Worm (Caenorhabditis elegans) whole organism, L3 larva: ENCODE data around the gene odr-10.
"Not testable (repeated sequence)": the region's sequence is repeated elsewhere in the genome, so short reads cannot be mapped to it uniquely, and the experiment has no call there.

Source experiments
- R02D3.7 ChIP-seq: fragments of 150-350 bp; optimal IDR thresholded peaks from 2 replicates; lab custom pipeline; 2014; ENCODE audit warnings: missing biosample characterization, missing genetic modification characterization
- ZK546.5 ChIP-seq: sonication (generic microtip); optimal IDR thresholded peaks from 2 replicates; lab custom pipeline; 2017; ENCODE audit warnings: missing biosample characterization, missing genetic modification characterization
- ama-1 ChIP-seq: fragments of 150-350 bp; optimal IDR thresholded peaks from 2 replicates; lab custom pipeline; 2018
- ceh-28 ChIP-seq: fragments of 150-350 bp; optimal IDR thresholded peaks from 2 replicates; lab custom pipeline; 2014; ENCODE audit warnings: missing biosample characterization, missing genetic modification reagents, missing genetic modification characterization
- ceh-82 ChIP-seq: fragments of 150-350 bp; optimal IDR thresholded peaks from 2 replicates; lab custom pipeline; 2014; ENCODE audit warnings: missing biosample characterization, missing genetic modification characterization
- ceh-9 ChIP-seq: sonication (generic microtip); optimal IDR thresholded peaks from 2 replicates; lab custom pipeline; 2018; ENCODE audit warnings: missing biosample characterization, missing genetic modification characterization
- daf-12 ChIP-seq: fragments of 150-350 bp; optimal IDR thresholded peaks from 2 replicates; lab custom pipeline; 2014; ENCODE audit warnings: missing biosample characterization, missing genetic modification reagents, missing genetic modification characterization
- egl-27 ChIP-seq: sonication (generic microtip); optimal IDR thresholded peaks from 4 replicates; lab custom pipeline; 2017; ENCODE audit warnings: missing biosample characterization, missing genetic modification reagents, missing genetic modification characterization
- elt-2 ChIP-seq: sonication (generic microtip); optimal IDR thresholded peaks from 2 replicates; lab custom pipeline; 2016; ENCODE audit warnings: missing genetic modification reagents, mild to moderate bottlenecking, missing genetic modification characterization, missing compliant biosample characterization
- eor-1 ChIP-seq, 2 experiments: fragments of 150-350 bp; optimal IDR thresholded peaks; 2 replicates each; lab custom pipeline; 2014 to 2018; ENCODE audit warnings: missing biosample characterization in 2 of 2, missing genetic modification characterization in 2 of 2
- fkh-2 ChIP-seq: fragments of 150-350 bp; optimal IDR thresholded peaks from 2 replicates; lab custom pipeline; 2014; ENCODE audit warnings: missing biosample characterization, missing genetic modification reagents, missing genetic modification characterization
- jun-1 ChIP-seq: fragments of 150-350 bp; optimal IDR thresholded peaks from 2 replicates; lab custom pipeline; 2014; ENCODE audit warnings: missing biosample characterization, missing genetic modification reagents, missing genetic modification characterization
- lin-15B ChIP-seq: fragments of 150-350 bp; optimal IDR thresholded peaks from 2 replicates; lab custom pipeline; 2014; ENCODE audit warnings: missing biosample characterization, missing genetic modification characterization
- lsy-12 ChIP-seq: sonication (generic microtip); optimal IDR thresholded peaks from 2 replicates; lab custom pipeline; 2016; ENCODE audit warnings: mild to moderate bottlenecking, missing genetic modification characterization, missing compliant biosample characterization
- mdl-1 ChIP-seq: fragments of 150-350 bp; optimal IDR thresholded peaks from 2 replicates; lab custom pipeline; 2014; ENCODE audit warnings: missing biosample characterization, missing genetic modification characterization
- mml-1 ChIP-seq: fragments of 150-350 bp; sonication (generic microtip); optimal IDR thresholded peaks from 3 replicates; lab custom pipeline; 2014; ENCODE audit warnings: missing biosample characterization, missing genetic modification characterization
- nfya-1 ChIP-seq: sonication (generic microtip); optimal IDR thresholded peaks from 2 replicates; lab custom pipeline; 2017; ENCODE audit warnings: missing genetic modification characterization, mild to moderate bottlenecking, missing compliant biosample characterization, antibody characterized with exemption, moderate library complexity; ENCODE audit not compliant: insufficient read depth
- nhr-11 ChIP-seq: fragments of 150-350 bp; optimal IDR thresholded peaks from 2 replicates; lab custom pipeline; 2014; ENCODE audit warnings: missing biosample characterization, missing genetic modification characterization
- nhr-23 ChIP-seq: fragments of 150-350 bp; optimal IDR thresholded peaks from 2 replicates; lab custom pipeline; 2014; ENCODE audit warnings: missing biosample characterization, missing genetic modification reagents, missing genetic modification characterization
- nhr-28 ChIP-seq: fragments of 150-350 bp; optimal IDR thresholded peaks from 2 replicates; lab custom pipeline; 2014; ENCODE audit warnings: missing biosample characterization, missing genetic modification characterization
- nhr-43 ChIP-seq: sonication (generic microtip); optimal IDR thresholded peaks from 2 replicates; lab custom pipeline; 2016; ENCODE audit warnings: mild to moderate bottlenecking, missing genetic modification characterization, missing compliant biosample characterization; ENCODE audit not compliant: poor library complexity, severe bottlenecking
- nhr-67 ChIP-seq: fragments of 150-350 bp; optimal IDR thresholded peaks from 2 replicates; lab custom pipeline; 2014; ENCODE audit warnings: missing biosample characterization, missing genetic modification characterization
- pha-4 ChIP-seq: fragments of 150-350 bp; optimal IDR thresholded peaks from 2 replicates; lab custom pipeline; 2014; ENCODE audit warnings: missing biosample characterization, missing genetic modification reagents, missing genetic modification characterization
- pqm-1 ChIP-seq: fragments of 150-350 bp; optimal IDR thresholded peaks from 2 replicates; lab custom pipeline; 2017; ENCODE audit warnings: missing biosample characterization, missing genetic modification characterization, inconsistent platforms
- skn-1 ChIP-seq: fragments of 150-350 bp; optimal IDR thresholded peaks from 2 replicates; lab custom pipeline; 2014; ENCODE audit warnings: missing biosample characterization, missing genetic modification characterization
- snpc-4 ChIP-seq: fragments of 150-350 bp; optimal IDR thresholded peaks from 2 replicates; lab custom pipeline; 2014; ENCODE audit warnings: missing biosample characterization, missing genetic modification characterization
- unc-39 ChIP-seq: sonication (generic microtip); optimal IDR thresholded peaks from 4 replicates; lab custom pipeline; 2017; ENCODE audit warnings: missing biosample characterization, missing genetic modification characterization
- unc-62 ChIP-seq: fragments of 150-350 bp; sonication (generic microtip); optimal IDR thresholded peaks from 4 replicates; lab custom pipeline; 2014; ENCODE audit warnings: missing biosample characterization, missing genetic modification reagents, missing genetic modification characterization
- ztf-11 ChIP-seq: fragments of 150-350 bp; optimal IDR thresholded peaks from 2 replicates; lab custom pipeline; 2014; ENCODE audit warnings: missing biosample characterization, missing genetic modification characterization

odr-10 gene

ce11 chrX:6889374-6889773 lies 23.6 kb upstream of the odr-10 start, which contains the start of gene unc-6:
Gene unc-6, plus strand, starts transcription at chrX:6889674.
- TF ChIP-seq ceh-82 (tag; lab: Kevin White, UChicago) (no peak), snpc-4 (no peak), ztf-11 (no peak), mml-1 (tag; lab: Kevin White, UChicago) (no peak), nfya-1 (no peak), daf-12 (tag; lab: Kevin White, UChicago) (no peak), eor-1 (tag; optimal IDR thresholded peaks at IDR 0.05; lab: Kevin White, UChicago) (no peak), unc-62 (no peak), ama-1 (no peak), ceh-9 (no peak), nhr-28 (tag; lab: Kevin White, UChicago) (no peak), ZK546.5 (tag; lab: Kevin White, UChicago) (no peak), lin-15B (no peak), pqm-1 (tag; lab: Kevin White, UChicago) (no peak), nhr-43 (tag; lab: Kevin White, UChicago) (no peak), R02D3.7 (tag; lab: Kevin White, UChicago) (no peak), nhr-67 (tag; lab: Kevin White, UChicago) (no peak), elt-2 (tag; lab: Kevin White, UChicago) (no peak)
- TF ChIP-seq, all 47 proteins: peak for 0

DNA sequence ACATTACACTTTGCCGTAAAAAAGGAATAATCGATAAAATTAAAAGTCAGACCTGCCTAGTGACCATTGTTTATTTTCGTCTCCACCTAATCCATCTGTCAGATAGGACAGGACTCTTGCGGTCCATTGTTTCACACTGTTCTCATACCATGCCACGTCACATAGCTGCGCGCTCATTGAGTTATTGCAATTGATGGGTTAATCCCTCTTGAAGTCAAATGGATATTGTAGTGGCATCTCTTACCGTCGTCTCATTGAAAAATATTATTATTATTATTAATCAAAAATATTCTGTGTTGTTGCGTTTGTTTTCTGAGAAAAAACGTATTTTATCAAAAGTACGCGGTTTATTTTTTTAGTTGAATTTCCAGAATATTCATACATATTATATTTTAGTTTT lies 22.5 kb upstream of the odr-10 start:
- TF ChIP-seq fkh-2 (tag; lab: Kevin White, UChicago) (no peak), nhr-67 (tag; lab: Kevin White, UChicago) (no peak), ztf-11 (no peak), ceh-9 (no peak), nhr-11 (tag; lab: Kevin White, UChicago) (no peak), ZK546.5 (tag; lab: Kevin White, UChicago) (no peak)
- TF ChIP-seq, all 47 proteins: peak for 0

ce11 chrX:6885227-6885853 lies 19.6 kb upstream of the odr-10 start, which contains the start of gene F41C6.7:
Gene F41C6.7, minus strand, starts transcription at chrX:6885277.
- TF ChIP-seq lsy-12 (tag; lab: Kevin White, UChicago), result no peak
- TF ChIP-seq ceh-28 (tag; lab: Kevin White, UChicago), result no peak
- peak; percentile 8 for TF ChIP-seq pha-4 (tag; lab: Kevin White, UChicago)
- peak; percentile 72 for TF ChIP-seq pqm-1 (tag; lab: Kevin White, UChicago)
- TF ChIP-seq elt-2 (tag; lab: Kevin White, UChicago), result peak; percentile 88

DNA sequence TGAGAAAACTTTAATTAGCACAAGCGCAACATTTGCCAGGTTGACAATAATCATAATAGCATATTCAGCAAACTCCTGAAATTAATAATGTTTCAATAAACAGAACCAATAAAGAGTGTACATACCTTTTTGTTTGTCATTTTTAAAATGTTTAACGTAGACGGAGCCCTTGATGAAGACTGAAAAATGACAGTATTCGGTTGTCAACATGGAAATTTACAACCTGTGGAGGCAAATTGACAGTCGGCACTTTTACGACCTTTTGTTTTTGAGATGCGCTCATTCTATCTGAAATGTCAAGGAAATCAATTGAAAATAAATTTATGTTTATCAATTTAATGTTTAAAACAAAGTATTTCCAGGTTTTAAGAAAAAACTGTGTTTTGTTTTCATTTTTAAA lies 18.7 kb upstream of the odr-10 start:
- no peak for TF ChIP-seq eor-1 (tag; optimal IDR thresholded peaks at IDR 0.05; lab: Kevin White, UChicago)
- TF ChIP-seq pha-4 (tag; lab: Kevin White, UChicago), result peak; percentile 48
- peak; percentile 5 for TF ChIP-seq pqm-1 (tag; lab: Kevin White, UChicago)
- peak; percentile 59 for TF ChIP-seq elt-2 (tag; lab: Kevin White, UChicago)

ce11 chrX:6881795-6882194 lies 16.1 kb upstream of the odr-10 start, which contains the start of gene F41C6.6:
Gene F41C6.6, minus strand, starts transcription at chrX:6881895.
- TF ChIP-seq mdl-1 (tag; lab: Kevin White, UChicago); eor-1 (tag; optimal IDR thresholded peaks at IDR 0.05; lab: Kevin White, UChicago); jun-1 (tag; lab: Kevin White, UChicago): not testable (repeated sequence)

DNA sequence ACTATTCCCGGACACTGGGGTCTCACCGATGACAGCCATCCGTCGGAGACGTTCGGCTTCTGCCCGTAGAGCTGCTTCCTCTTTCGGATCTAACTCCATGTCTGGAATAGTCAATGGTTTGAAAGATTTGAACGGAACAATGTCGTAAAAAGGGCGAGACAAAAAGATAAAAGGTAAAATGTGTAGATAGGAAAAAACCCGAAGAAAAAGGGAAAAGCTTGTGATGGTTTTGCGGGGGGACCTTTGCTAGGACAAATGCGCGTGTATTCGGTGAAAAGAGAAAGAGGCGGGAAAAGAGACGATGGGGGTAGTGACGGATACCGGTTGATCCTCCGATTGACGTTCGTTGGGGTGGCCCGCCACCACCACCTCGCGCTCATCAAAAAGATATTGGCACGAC lies 11.7 kb upstream of the odr-10 start, which contains the start of gene col-173:
Gene col-173, minus strand, starts transcription at position 101 of the 400 bp plus-strand sequence.
- TF ChIP-seq daf-12 (tag; lab: Kevin White, UChicago) (no peak), nhr-43 (tag; lab: Kevin White, UChicago) (no peak), pqm-1 (tag; lab: Kevin White, UChicago) (no peak), skn-1 (tag; lab: Kevin White, UChicago) (no peak), ama-1 (no peak), nhr-23 (tag; lab: Kevin White, UChicago) (no peak), ceh-82 (tag; lab: Kevin White, UChicago) (no peak), elt-2 (tag; lab: Kevin White, UChicago) (no peak), nfya-1 (no peak), nhr-67 (tag; lab: Kevin White, UChicago) (no peak), pha-4 (tag; lab: Kevin White, UChicago) (no peak), unc-39 (tag; lab: Kevin White, UChicago) (no peak), ztf-11 (no peak), egl-27 (tag; lab: Kevin White, UChicago) (no peak)
